Worm (Caenorhabditis elegans) whole organism, L2 larva: ENCODE data around the gene C14A6.12.

Experiments used
- F13H6.1 ChIP-seq: sonication (generic microtip); optimal IDR thresholded peaks from 2 replicates; lab custom pipeline; 2016; ENCODE audit warnings: missing genetic modification characterization, missing compliant biosample characterization
- R02D3.7 ChIP-seq: fragments of 150-350 bp; optimal IDR thresholded peaks from 2 replicates; lab custom pipeline; 2014; ENCODE audit warnings: missing biosample characterization, missing genetic modification characterization
- aly-2 ChIP-seq: fragments of 150-350 bp; optimal IDR thresholded peaks from 2 replicates; lab custom pipeline; 2014; ENCODE audit warnings: missing biosample characterization, missing genetic modification characterization
- ama-1 ChIP-seq: fragments of 150-350 bp; optimal IDR thresholded peaks from 2 replicates; lab custom pipeline; 2018; ENCODE audit warnings: inconsistent platforms
- blmp-1 ChIP-seq: sonication (generic microtip); optimal IDR thresholded peaks from 2 replicates; lab custom pipeline; 2017; ENCODE audit warnings: missing genetic modification characterization, mild to moderate bottlenecking, missing compliant biosample characterization, antibody characterized with exemption, moderate library complexity; ENCODE audit not compliant: insufficient read depth
- ceh-16 ChIP-seq: fragments of 150-350 bp; optimal IDR thresholded peaks from 2 replicates; lab custom pipeline; 2014; ENCODE audit warnings: missing biosample characterization, missing genetic modification characterization
- crh-2 ChIP-seq: sonication (generic microtip); optimal IDR thresholded peaks from 2 replicates; lab custom pipeline; 2017; ENCODE audit warnings: missing biosample characterization, missing genetic modification characterization
- elt-1 ChIP-seq: fragments of 150-350 bp; optimal IDR thresholded peaks from 2 replicates; lab custom pipeline; 2014; ENCODE audit warnings: missing biosample characterization, missing genetic modification characterization
- elt-3 ChIP-seq: sonication (generic microtip); optimal IDR thresholded peaks from 2 replicates; lab custom pipeline; 2017; ENCODE audit warnings: missing biosample characterization, missing genetic modification characterization
- gmeb-1 ChIP-seq: fragments of 150-350 bp; optimal IDR thresholded peaks from 2 replicates; lab custom pipeline; 2014; ENCODE audit warnings: missing biosample characterization, missing genetic modification characterization
- mab-5 ChIP-seq: fragments of 150-350 bp; optimal IDR thresholded peaks from 2 replicates; lab custom pipeline; 2014; ENCODE audit warnings: missing biosample characterization, missing genetic modification characterization
- mdl-1 ChIP-seq, 2 experiments: fragments of 150-350 bp in 1 of 2; sonication (generic microtip) in 1 of 2; optimal IDR thresholded peaks; 2 replicates each; lab custom pipeline; 2017; ENCODE audit warnings: missing biosample characterization in 2 of 2, missing genetic modification characterization in 2 of 2
- nhr-10 ChIP-seq: sonication (generic microtip); optimal IDR thresholded peaks from 2 replicates; lab custom pipeline; 2017; ENCODE audit warnings: missing biosample characterization, missing genetic modification characterization
- nhr-23 ChIP-seq: fragments of 150-350 bp; optimal IDR thresholded peaks from 2 replicates; lab custom pipeline; 2014; ENCODE audit warnings: missing biosample characterization, missing genetic modification reagents, missing genetic modification characterization
- nhr-237 ChIP-seq: fragments of 150-350 bp; optimal IDR thresholded peaks from 2 replicates; lab custom pipeline; 2014; ENCODE audit warnings: missing biosample characterization, missing genetic modification characterization
- nhr-25 ChIP-seq: fragments of 150-350 bp; sonication (generic microtip); optimal IDR thresholded peaks from 3 replicates; lab custom pipeline; 2014; ENCODE audit warnings: missing biosample characterization, missing genetic modification characterization
- nhr-6 ChIP-seq: fragments of 150-350 bp; optimal IDR thresholded peaks from 2 replicates; lab custom pipeline; 2014; ENCODE audit warnings: missing biosample characterization, missing genetic modification characterization
- nhr-77 ChIP-seq: fragments of 150-350 bp; optimal IDR thresholded peaks from 2 replicates; lab custom pipeline; 2014; ENCODE audit warnings: missing biosample characterization, missing genetic modification characterization
- peb-1 ChIP-seq: fragments of 150-350 bp; optimal IDR thresholded peaks from 2 replicates; lab custom pipeline; 2014; ENCODE audit warnings: missing biosample characterization, missing genetic modification characterization
- skn-1 ChIP-seq: sonication (generic microtip); optimal IDR thresholded peaks from 2 replicates; lab custom pipeline; 2017; ENCODE audit warnings: missing biosample characterization, missing genetic modification characterization
- sma-9 ChIP-seq, 2 experiments: fragments of 150-350 bp in 1 of 2; sonication (generic microtip) in 1 of 2; optimal IDR thresholded peaks; 2 replicates each; lab custom pipeline; 2014 to 2016; ENCODE audit warnings: missing genetic modification characterization in 2 of 2, mild to moderate bottlenecking in 1 of 2, missing biosample characterization in 1 of 2, missing compliant biosample characterization in 1 of 2, missing genetic modification reagents in 1 of 2, moderate library complexity in 1 of 2
- unc-55 ChIP-seq: fragments of 150-350 bp; sonication (generic microtip); optimal IDR thresholded peaks from 3 replicates; lab custom pipeline; 2014; ENCODE audit warnings: missing biosample characterization, missing genetic modification reagents, missing genetic modification characterization
- zag-1 ChIP-seq: fragments of 150-350 bp; optimal IDR thresholded peaks from 2 replicates; lab custom pipeline; 2014; ENCODE audit warnings: missing biosample characterization, missing genetic modification characterization
- ztf-1 ChIP-seq: fragments of 200-800 bp; sonication (Bioruptor generic); conservative IDR thresholded peaks from 2 replicates; pipeline ENCODE4 v1.3.6; 2022; ENCODE audit warnings: missing genetic modification characterization, missing compliant biosample characterization
- ztf-4 ChIP-seq: fragments of 150-350 bp; optimal IDR thresholded peaks from 2 replicates; lab custom pipeline; 2014; ENCODE audit warnings: missing biosample characterization, missing genetic modification characterization

Gene C14A6.12

DNA sequence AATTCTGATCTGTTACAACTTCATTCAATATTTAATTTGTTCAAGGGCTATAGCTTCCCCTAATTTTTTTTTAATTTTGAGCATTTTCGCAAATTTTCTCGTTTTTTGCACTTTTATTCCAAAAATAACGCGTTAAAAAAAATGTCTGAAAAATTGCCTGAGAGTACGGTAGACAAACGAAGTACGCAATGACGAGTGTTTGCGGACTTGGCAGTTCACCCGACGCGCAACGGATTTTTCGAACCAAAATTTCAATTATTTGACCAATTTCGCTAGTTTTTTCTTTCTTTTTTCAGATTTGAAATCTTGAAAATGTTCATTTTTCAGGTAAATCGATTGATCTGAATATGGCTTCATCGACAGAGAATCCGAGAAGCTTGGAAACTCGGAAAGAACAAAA is 35.3 kb downstream of the C14A6.12 start, which contains the start of gene fbxa-211:
TSS of gene fbxa-211 (plus strand) at position 328 of the 400 bp plus-strand sequence.
- TF ChIP-seq nhr-237 (tag; lab: Kevin White, UChicago): no peak
- TF ChIP-seq ceh-16: no peak
- no peak for TF ChIP-seq aly-2 (tag; lab: Kevin White, UChicago)
- TF ChIP-seq zag-1 (tag; lab: Kevin White, UChicago): no peak
- no peak for TF ChIP-seq nhr-10 (tag; lab: Kevin White, UChicago)
- no peak for TF ChIP-seq F13H6.1 (tag; lab: Kevin White, UChicago)
- no peak for TF ChIP-seq nhr-25 (tag; lab: Kevin White, UChicago)
- TF ChIP-seq sma-9 (GFP tag; optimal IDR thresholded peaks at IDR 0.05; lab: Kevin White, UChicago): no peak
- TF ChIP-seq sma-9 (tag; optimal IDR thresholded peaks at IDR 0.05; lab: Kevin White, UChicago): no peak
- TF ChIP-seq ztf-4: no peak
- no peak for TF ChIP-seq mdl-1 (tag; optimal IDR thresholded peaks at IDR 0.05; lab: Kevin White, UChicago)
- TF ChIP-seq R02D3.7 (tag; lab: Kevin White, UChicago): no peak
- TF ChIP-seq elt-1 (tag; lab: Kevin White, UChicago): no peak
- no peak for TF ChIP-seq elt-3 (tag; lab: Kevin White, UChicago)
- no peak for TF ChIP-seq ztf-1
- TF ChIP-seq peb-1 (tag; lab: Kevin White, UChicago): no peak
- TF ChIP-seq ama-1: no peak
- TF ChIP-seq crh-2: no peak
- TF ChIP-seq, all 48 proteins: peak for 0

- TF ChIP-seq mab-5 (tag; lab: Kevin White, UChicago) (no peak), gmeb-1 (tag; lab: Kevin White, UChicago) (no peak), nhr-23 (tag; lab: Kevin White, UChicago) (no peak), ztf-1 (no peak), elt-1 (tag; lab: Kevin White, UChicago) (no peak)
These were observed 37.4 kb downstream of the C14A6.12 start, which contains the start of gene fbxa-210 for ce11 chrV:18125075-18125474. fbxa-210 (plus strand) TSS chrV:18125375.

- no peak for TF ChIP-seq nhr-6 (tag; lab: Kevin White, UChicago)
- no peak for TF ChIP-seq zag-1 (tag; lab: Kevin White, UChicago)
- no peak for TF ChIP-seq nhr-23 (tag; lab: Kevin White, UChicago)
- no peak for TF ChIP-seq nhr-77 (tag; lab: Kevin White, UChicago)
- no peak for TF ChIP-seq skn-1 (tag; lab: Kevin White, UChicago)
- no peak for TF ChIP-seq ama-1
- no peak for TF ChIP-seq elt-3 (tag; lab: Kevin White, UChicago)
- TF ChIP-seq blmp-1 (tag; lab: Kevin White, UChicago): no peak
- TF ChIP-seq, all 48 proteins: peak for 0
These were observed 38.8 kb downstream of the C14A6.12 start, which contains the start of gene fbxa-107 for ce11 chrV:18123639-18124038. fbxa-107 (plus strand) TSS chrV:18123939.

DNA sequence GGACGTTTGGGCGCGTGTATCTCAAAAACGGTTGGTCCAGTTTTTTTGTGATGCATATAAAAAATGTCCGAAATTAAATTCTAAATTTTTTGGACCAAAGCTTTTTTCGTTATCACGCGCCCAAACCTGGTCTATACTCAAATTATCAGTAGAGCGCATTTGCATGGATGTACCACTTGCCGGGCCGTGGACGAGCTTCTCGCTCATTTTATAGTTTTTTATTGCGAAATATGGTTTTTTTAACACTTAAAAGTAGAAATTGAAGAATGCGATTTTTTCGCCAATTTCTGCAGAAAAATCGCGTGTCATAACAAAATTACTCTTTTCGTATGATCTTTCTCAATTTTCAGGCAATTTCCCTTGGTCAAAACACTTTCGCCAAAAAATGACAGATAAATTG is 47.4 kb downstream of the C14A6.12 start:
- TF ChIP-seq unc-55 (GFP tag; lab: Kevin White, UChicago): peak; percentile 45
- TF ChIP-seq, all 48 proteins: peak for 1; not testable (repeated sequence) for 47
